Fruit fly (Drosophila melanogaster) whole organism, wandering third instar larva: Measurements from ENCODE around the gene NitFhit.

ENCODE experiments used
- Abd-B ChIP-seq: fragments of >200 bp; optimal IDR thresholded peaks from 2 replicates; lab custom pipeline; 2017; ENCODE audit warnings: missing biosample characterization, missing genetic modification characterization
- CG32264 ChIP-seq: fragments of 200-800 bp; sonication (Bioruptor generic); optimal IDR thresholded peaks from 2 replicates; lab custom pipeline; 2016; ENCODE audit warnings: missing biosample characterization, missing genetic modification characterization
- CG9705 ChIP-seq: fragments of 200-800 bp; sonication (Bioruptor generic); optimal IDR thresholded peaks from 2 replicates; lab custom pipeline; 2018; ENCODE audit warnings: missing biosample characterization, mild to moderate bottlenecking, missing genetic modification characterization
- CrebA ChIP-seq: fragments of 200-800 bp; sonication (Bioruptor generic); optimal IDR thresholded peaks from 2 replicates; lab custom pipeline; 2016; ENCODE audit warnings: missing biosample characterization, mild to moderate bottlenecking, missing genetic modification characterization, borderline replicate concordance
- Dfd ChIP-seq: fragments of >200 bp; optimal IDR thresholded peaks from 2 replicates; lab custom pipeline; 2017; ENCODE audit warnings: missing biosample characterization, missing genetic modification characterization
- Dif ChIP-seq: fragments of 200-275, 200-300 bp; sonication (Bioruptor generic); optimal IDR thresholded peaks from 2 replicates; lab custom pipeline; 2018; ENCODE audit warnings: missing biosample characterization, missing genetic modification characterization; ENCODE audit not compliant: partially characterized antibody
- HLH106 ChIP-seq: fragments of 200-800 bp; optimal IDR thresholded peaks from 3 replicates; lab custom pipeline; 2019; ENCODE audit warnings: missing biosample characterization, mild to moderate bottlenecking, missing genetic modification characterization, moderate library complexity
- Hnf4 ChIP-seq: fragments of 200-800 bp; sonication (Bioruptor generic); optimal IDR thresholded peaks from 2 replicates; lab custom pipeline; 2016; ENCODE audit warnings: missing biosample characterization, mild to moderate bottlenecking, missing genetic modification characterization
- Hr78 ChIP-seq: fragments of >200 bp; optimal IDR thresholded peaks from 2 replicates; lab custom pipeline; 2017; ENCODE audit warnings: missing biosample characterization, missing genetic modification characterization
- Hr83 ChIP-seq: fragments of 200-300 bp; sonication (Bioruptor generic); optimal IDR thresholded peaks from 2 replicates; lab custom pipeline; 2016; ENCODE audit warnings: missing biosample characterization, mild to moderate bottlenecking, missing genetic modification characterization, moderate library complexity; ENCODE audit not compliant: poor library complexity, severe bottlenecking
- Mio ChIP-seq: sonication (Bioruptor generic); optimal IDR thresholded peaks from 2 replicates; lab custom pipeline; 2016; ENCODE audit warnings: missing biosample characterization, missing genetic modification characterization
- Myc ChIP-seq: fragments of >200 bp; optimal IDR thresholded peaks from 2 replicates; lab custom pipeline; 2017
- OdsH ChIP-seq: fragments of 200-800 bp; sonication (Bioruptor generic); optimal IDR thresholded peaks from 2 replicates; lab custom pipeline; 2016; ENCODE audit warnings: missing biosample characterization, mild to moderate bottlenecking, missing genetic modification characterization
- Rel ChIP-seq, 2 experiments: fragments of 200-800 bp; sonication (Bioruptor generic) in 1 of 2; optimal IDR thresholded peaks; 2 replicates in 1 of 2; 3 replicates in 1 of 2; lab custom pipeline; 2016 to 2019; ENCODE audit warnings: mild to moderate bottlenecking in 2 of 2, missing biosample characterization in 2 of 2, missing genetic modification characterization in 2 of 2, moderate library complexity in 1 of 2
- Vsx2 ChIP-seq: fragments of 200-300, 225-300 bp; sonication (Bioruptor generic); optimal IDR thresholded peaks from 2 replicates; lab custom pipeline; 2018; ENCODE audit warnings: missing biosample characterization, missing genetic modification characterization; ENCODE audit not compliant: partially characterized antibody
- brk ChIP-seq: fragments of 200-800 bp; sonication (Bioruptor generic); optimal IDR thresholded peaks from 2 replicates; lab custom pipeline; 2016; ENCODE audit warnings: missing biosample characterization, mild to moderate bottlenecking, missing genetic modification characterization
- dsf ChIP-seq: sonication (Bioruptor generic); optimal IDR thresholded peaks from 2 replicates; lab custom pipeline; 2016; ENCODE audit warnings: missing biosample characterization, missing genetic modification characterization, borderline replicate concordance
- ey ChIP-seq: fragments of 200-800 bp; sonication (Bioruptor generic); optimal IDR thresholded peaks from 2 replicates; lab custom pipeline; 2016; ENCODE audit warnings: missing biosample characterization, missing genetic modification characterization
- h ChIP-seq: fragments of 200-800 bp; sonication (Bioruptor generic); optimal IDR thresholded peaks from 3 replicates; lab custom pipeline; 2016; ENCODE audit warnings: missing biosample characterization, mild to moderate bottlenecking, missing genetic modification characterization
- lola ChIP-seq: fragments of >200 bp; optimal IDR thresholded peaks from 2 replicates; lab custom pipeline; 2017; ENCODE audit warnings: missing biosample characterization, missing genetic modification characterization
- pan ChIP-seq: fragments of >200 bp; optimal IDR thresholded peaks from 2 replicates; lab custom pipeline; 2017
- psq ChIP-seq: fragments of 200-800 bp; sonication (Bioruptor generic); optimal IDR thresholded peaks from 3 replicates; lab custom pipeline; 2017; ENCODE audit warnings: missing biosample characterization, mild to moderate bottlenecking, missing genetic modification characterization, moderate library complexity
- rgr ChIP-seq: fragments of 200-800 bp; sonication (Bioruptor generic); optimal IDR thresholded peaks from 3 replicates; lab custom pipeline; 2016; ENCODE audit warnings: missing biosample characterization, mild to moderate bottlenecking, missing genetic modification characterization
- sage ChIP-seq: fragments of 200-800 bp; sonication (Bioruptor generic); optimal IDR thresholded peaks from 2 replicates; lab custom pipeline; 2016; ENCODE audit warnings: missing biosample characterization, mild to moderate bottlenecking, missing genetic modification characterization
- sv ChIP-seq: fragments of 200-800 bp; sonication (Bioruptor generic); optimal IDR thresholded peaks from 3 replicates; lab custom pipeline; 2016; ENCODE audit warnings: missing biosample characterization, missing genetic modification characterization
- tai ChIP-seq: sonication (Bioruptor generic); optimal IDR thresholded peaks from 2 replicates; lab custom pipeline; 2016; ENCODE audit warnings: missing biosample characterization, missing genetic modification characterization
- usp ChIP-seq: fragments of >200 bp; optimal IDR thresholded peaks from 2 replicates; lab custom pipeline; 2017; ENCODE audit warnings: missing biosample characterization, missing genetic modification characterization

The NitFhit gene

DNA sequence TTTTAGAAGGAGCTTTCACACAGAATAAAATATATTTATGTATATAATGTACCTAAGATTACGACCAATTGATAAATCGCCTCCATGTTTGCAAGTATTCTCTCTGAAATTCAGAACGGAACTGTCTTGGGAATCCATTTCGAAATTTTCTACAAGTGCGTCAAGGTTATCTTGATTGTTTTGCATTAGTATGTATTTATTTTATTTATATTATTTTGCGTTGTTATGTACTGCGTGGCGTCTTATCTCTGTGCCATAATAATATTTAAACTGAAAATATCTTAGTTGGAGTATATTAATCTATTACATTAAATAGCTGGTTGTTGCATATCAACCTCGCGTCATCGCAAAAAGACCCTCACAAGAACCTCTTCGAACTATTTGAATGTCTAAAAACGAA lies 28.0 kb downstream of the NitFhit start, which contains the start of gene CG42846:
TSS of gene CG42846 (minus strand) at position 101 of the 400 bp plus-strand sequence.
- peak; percentile 0 for TF ChIP-seq sage (GFP tag; lab: Kevin White, UChicago)
- TF ChIP-seq Dfd: no peak
- TF ChIP-seq brk (GFP tag; lab: Kevin White, UChicago): no peak
- TF ChIP-seq Hnf4: no peak
- no peak for TF ChIP-seq Rel (GFP tag; optimal IDR thresholded peaks at IDR 0.05; lab: Kevin White, UChicago)
- TF ChIP-seq Rel (tag; optimal IDR thresholded peaks at IDR 0.05; lab: Kevin White, UChicago): peak; percentile 67

DNA sequence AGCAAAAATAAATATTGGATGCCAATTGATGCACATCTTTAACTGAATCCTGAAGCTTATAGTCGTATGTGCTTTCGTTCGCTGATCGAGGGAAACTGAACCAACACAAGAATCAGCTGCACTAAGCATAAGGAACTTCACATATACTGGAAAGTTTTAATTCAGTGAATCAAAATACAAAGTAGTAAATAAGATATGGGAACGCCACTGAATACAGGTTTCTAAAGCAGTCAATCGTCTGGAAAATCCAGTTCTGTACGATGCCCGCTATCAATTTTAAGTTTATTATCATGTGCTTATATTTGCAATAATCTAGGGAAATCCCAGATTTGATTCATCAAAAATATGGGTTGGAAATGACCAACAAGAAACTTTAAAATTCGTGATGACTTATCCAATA lies 28.7 kb downstream of the NitFhit start, which contains the start of gene CG34454:
TSS of gene CG34454 (minus strand) at position 84 of the 400 bp plus-strand sequence.
- TF ChIP-seq Abd-B (GFP tag; lab: Kevin White, UChicago): no peak
- no peak for TF ChIP-seq usp (GFP tag; lab: Kevin White, UChicago)

DNA sequence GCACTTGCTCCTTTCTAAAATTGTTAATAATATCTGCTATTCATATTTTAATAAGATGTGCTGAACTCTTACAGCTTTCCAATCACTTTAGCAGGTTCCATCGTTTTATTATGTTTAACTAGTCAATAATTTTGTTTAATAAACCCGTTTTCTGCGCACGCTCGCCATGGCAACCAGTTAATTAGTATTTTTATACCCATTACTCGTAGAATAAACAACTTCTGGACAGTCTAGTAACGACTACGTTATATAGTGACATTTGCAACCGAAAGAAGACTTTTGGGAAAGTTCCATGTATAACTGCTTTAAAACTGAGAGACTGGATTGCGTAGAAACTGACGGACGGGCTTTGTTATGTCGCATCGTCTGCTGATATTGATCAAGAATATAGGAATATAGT lies 29.7 kb downstream of the NitFhit start, which contains the start of gene CG34453:
TSS of gene CG34453 (minus strand) at position 101 of the 400 bp plus-strand sequence.
- no peak for TF ChIP-seq dsf (GFP tag; lab: Kevin White, UChicago)
- TF ChIP-seq lola (GFP tag; lab: Kevin White, UChicago): no peak
- TF ChIP-seq pan (lab: Kevin White, UChicago): no peak
- no peak for TF ChIP-seq Hr78 (GFP tag; lab: Kevin White, UChicago)
- no peak for TF ChIP-seq Hnf4
- TF ChIP-seq HLH106 (tag; lab: Kevin White, UChicago): no peak
- TF ChIP-seq Mio: no peak
- TF ChIP-seq, all 38 proteins: peak for 0

DNA sequence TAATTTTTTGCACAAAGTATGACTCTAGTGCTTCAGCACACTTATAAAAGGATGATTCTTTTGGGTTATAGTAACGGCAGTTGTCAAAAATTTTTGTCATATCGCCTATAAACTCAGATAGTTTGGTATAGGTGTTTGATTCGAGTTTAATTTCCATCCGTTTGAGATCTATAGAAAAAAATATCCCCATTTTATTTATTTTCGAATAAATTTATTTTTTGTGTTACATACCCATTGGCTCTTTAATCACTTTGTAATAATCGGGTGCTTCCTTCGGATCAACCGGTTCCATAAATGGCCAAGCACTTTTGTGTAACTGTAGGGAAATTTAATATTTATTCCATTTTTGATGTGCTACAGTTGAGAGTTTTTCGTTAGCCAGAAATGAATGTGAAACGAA lies 30.8 kb downstream of the NitFhit start:
- TF ChIP-seq brk (GFP tag; lab: Kevin White, UChicago) (no peak), sage (GFP tag; lab: Kevin White, UChicago) (no peak), CG32264 (GFP tag; lab: Kevin White, UChicago) (no peak), h (GFP tag; lab: Kevin White, UChicago) (no peak), Rel (GFP tag; optimal IDR thresholded peaks at IDR 0.05; lab: Kevin White, UChicago) (no peak), Rel (tag; optimal IDR thresholded peaks at IDR 0.05; lab: Kevin White, UChicago) (no peak), Mio (no peak), CrebA (GFP tag; lab: Kevin White, UChicago) (no peak)
- TF ChIP-seq, all 38 proteins: peak for 0

DNA sequence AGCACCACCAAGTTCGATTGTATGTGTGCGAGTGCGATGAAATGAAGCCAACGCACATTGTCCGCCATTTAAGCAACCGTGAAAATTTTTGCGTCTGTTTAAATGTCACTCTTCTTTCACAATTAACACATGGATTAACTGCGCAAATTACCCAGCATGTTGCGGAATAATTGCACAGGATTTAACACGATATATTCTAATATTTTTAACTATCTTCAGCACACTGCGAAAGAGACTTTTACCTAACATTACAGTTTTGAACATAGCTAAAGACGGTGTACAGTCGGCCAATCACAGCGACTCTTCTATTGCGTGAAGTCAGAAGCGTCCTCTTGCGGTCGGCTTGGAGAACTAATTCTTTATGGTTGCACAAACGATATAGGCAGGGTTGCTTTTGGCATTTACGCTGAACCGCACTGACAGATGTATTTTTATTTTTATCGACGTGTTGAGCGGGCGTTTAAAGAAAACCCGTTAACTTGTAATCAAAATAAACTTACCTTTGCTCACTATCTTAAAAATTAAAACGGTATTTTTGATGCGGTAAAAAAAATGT lies 43.2 kb downstream of the NitFhit start:
- TF ChIP-seq CG9705 (GFP tag; lab: Kevin White, UChicago) (peak; percentile 30), Hr83 (GFP tag; lab: Kevin White, UChicago) (peak; percentile 57), Vsx2 (GFP tag; lab: Kevin White, UChicago) (peak; percentile 63), Dif (GFP tag; lab: Kevin White, UChicago) (peak; percentile 68), psq (GFP tag; lab: Kevin White, UChicago) (peak; percentile 12), CrebA (GFP tag; lab: Kevin White, UChicago) (no peak), ey (GFP tag; lab: Kevin White, UChicago) (peak; percentile 11), Dfd (no peak), OdsH (GFP tag; lab: Kevin White, UChicago) (peak; percentile 27), Myc (lab: Kevin White, UChicago) (no peak), sv (GFP tag; lab: Kevin White, UChicago) (peak; percentile 20), pan (lab: Kevin White, UChicago) (no peak), Hnf4 (peak; percentile 39), tai (peak; percentile 42), lola (GFP tag; lab: Kevin White, UChicago) (no peak), CG32264 (GFP tag; lab: Kevin White, UChicago) (peak; percentile 9), dsf (GFP tag; lab: Kevin White, UChicago) (no peak), rgr (GFP tag; lab: Kevin White, UChicago) (no peak)
